Worm (Caenorhabditis elegans): Measurements from ENCODE around the gene cdr-2.

DNA sequence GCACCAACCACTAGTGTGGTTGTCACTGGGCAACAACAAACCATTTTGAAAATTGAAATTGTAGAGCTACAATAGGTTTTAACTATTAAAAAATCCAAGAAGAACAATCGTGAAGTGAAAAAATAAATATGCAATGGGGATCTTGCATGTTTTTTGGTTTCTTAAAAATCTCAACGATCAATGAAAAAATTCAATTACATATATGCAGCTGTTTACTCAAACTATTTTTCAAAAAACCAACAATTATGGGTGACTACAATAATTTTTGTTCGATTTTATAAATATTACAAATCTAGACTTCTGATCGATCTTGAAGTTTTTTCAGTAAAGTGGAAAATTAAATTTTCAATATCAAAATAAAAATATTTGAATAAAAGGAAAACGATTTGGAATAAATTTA lies 7.0 kb downstream of the cdr-2 start, which contains the start of gene cdr-4:
- TF ChIP-seq hmg-4 (GFP tag; optimal IDR thresholded peaks at IDR 0.05) (no peak), ama-1 (optimal IDR thresholded peaks at IDR 0.05) (no peak), ceh-36 (tag; optimal IDR thresholded peaks at IDR 0.05) (no peak), hnd-1 (tag; optimal IDR thresholded peaks at IDR 0.05) (no peak), sea-1 (GFP tag; conservative IDR thresholded peaks at IDR 0.05) (no peak), tbx-11 (GFP tag; IDR thresholded peaks at IDR 0.05) (no peak), flt-1 (GFP tag; IDR thresholded peaks at IDR 0.05) (no peak), hmbx-1 (tag; optimal IDR thresholded peaks at IDR 0.05) (no peak), aly-1 (tag; optimal IDR thresholded peaks at IDR 0.05) (no peak), F13C5.2 (tag; optimal IDR thresholded peaks at IDR 0.05) (no peak), pes-1 (GFP tag; IDR thresholded peaks at IDR 0.05) (no peak), tra-4 (tag; optimal IDR thresholded peaks at IDR 0.05) (no peak), ets-7 (tag; optimal IDR thresholded peaks at IDR 0.05) (no peak)

All from whole organism, early embryonic.